Fruit fly (Drosophila melanogaster) whole organism, embryonic: Measurements from ENCODE around the gene CG13609.

Source experiments
- Awh ChIP-seq: fragments of 200-800 bp; sonication (Bioruptor generic); IDR thresholded peaks from 2 replicates; pipeline ENCODE4, ENCODE4 v1.3.6; 2022; ENCODE audit warnings: missing biosample characterization, missing genetic modification characterization
- C15 ChIP-seq: fragments of 200-800 bp; sonication (Bioruptor generic); IDR thresholded peaks from 3 replicates; pipeline ENCODE4 v1.3.6; 2022; ENCODE audit warnings: missing biosample characterization, missing genetic modification characterization
- CG11696 ChIP-seq: fragments of 200-800 bp; sonication (Bioruptor generic); IDR thresholded peaks from 2 replicates; pipeline ENCODE4 v1.3.6; 2022; ENCODE audit warnings: missing biosample characterization, missing genetic modification characterization
- CG12071 ChIP-seq: fragments of 200-800 bp; sonication (Bioruptor generic); optimal IDR thresholded peaks from 3 replicates; lab custom pipeline; 2018; ENCODE audit warnings: missing biosample characterization, mild to moderate bottlenecking, missing genetic modification characterization
- CG12299 ChIP-seq: fragments of 200-800 bp; sonication (Bioruptor generic); optimal IDR thresholded peaks from 2 replicates; lab custom pipeline; 2018; ENCODE audit warnings: missing biosample characterization, mild to moderate bottlenecking, missing genetic modification characterization
- CG12391 ChIP-seq: fragments of 200-800 bp; sonication (Bioruptor generic); optimal IDR thresholded peaks from 3 replicates; lab custom pipeline; 2018; ENCODE audit warnings: missing biosample characterization, mild to moderate bottlenecking, missing genetic modification characterization, moderate library complexity
- CG12744 ChIP-seq: fragments of 200-800 bp; sonication (Bioruptor generic); optimal IDR thresholded peaks from 2 replicates; lab custom pipeline; 2016; ENCODE audit warnings: missing biosample characterization, missing genetic modification characterization
- CG14050 ChIP-seq: fragments of 200-800 bp; sonication (Bioruptor generic); IDR thresholded peaks from 3 replicates; pipeline ENCODE4 v1.3.6; 2022; ENCODE audit warnings: missing biosample characterization, missing genetic modification characterization
- CG17802 ChIP-seq: fragments of 200-800 bp; sonication (Bioruptor generic); optimal IDR thresholded peaks from 2 replicates; lab custom pipeline; 2018; ENCODE audit warnings: missing biosample characterization, mild to moderate bottlenecking, missing genetic modification characterization, moderate library complexity
- CG1792 ChIP-seq: fragments of 200-800 bp; sonication (Bioruptor generic); optimal IDR thresholded peaks from 2 replicates; lab custom pipeline; 2016; ENCODE audit warnings: missing biosample characterization, missing genetic modification characterization
- CG2129 ChIP-seq: fragments of 200-800 bp; sonication (Bioruptor generic); IDR thresholded peaks from 2 replicates; pipeline ENCODE4 v1.3.6; 2022; ENCODE audit warnings: missing biosample characterization, missing genetic modification characterization; ENCODE audit not compliant: partially characterized antibody
- CG2202 ChIP-seq: fragments of 200-800 bp; sonication (Bioruptor generic); optimal IDR thresholded peaks from 2 replicates; lab custom pipeline; 2018; ENCODE audit warnings: missing biosample characterization, mild to moderate bottlenecking, missing genetic modification characterization
- CG2889 ChIP-seq: fragments of 200-800 bp; sonication (Bioruptor generic); IDR thresholded peaks from 3 replicates; pipeline ENCODE4 v1.3.6; 2022; ENCODE audit warnings: missing biosample characterization, missing genetic modification characterization
- CG4360 ChIP-seq: fragments of 200-800 bp; sonication (Bioruptor generic); IDR thresholded peaks from 2 replicates; pipeline ENCODE4 v1.3.6; 2022; ENCODE audit warnings: missing biosample characterization, missing genetic modification characterization
- CG4617 ChIP-seq: fragments of 200-800 bp; sonication (Bioruptor generic); optimal IDR thresholded peaks from 3 replicates; lab custom pipeline; 2016; ENCODE audit warnings: missing biosample characterization, missing genetic modification characterization, borderline replicate concordance
- CG5180 ChIP-seq: fragments of 200-800 bp; sonication (Bioruptor generic); optimal IDR thresholded peaks from 3 replicates; lab custom pipeline; 2017; ENCODE audit warnings: missing biosample characterization, missing genetic modification characterization, mild to moderate bottlenecking, moderate library complexity, missing genetic modification reagents
- CG6254 ChIP-seq: fragments of 200-800 bp; sonication (Bioruptor generic); optimal IDR thresholded peaks from 3 replicates; lab custom pipeline; 2017; ENCODE audit warnings: mild to moderate bottlenecking, missing biosample characterization, missing genetic modification reagents, missing genetic modification characterization
- CG8281 ChIP-seq: fragments of 200-800 bp; sonication (Bioruptor generic); optimal IDR thresholded peaks from 2 replicates; lab custom pipeline; 2018; ENCODE audit warnings: missing biosample characterization, mild to moderate bottlenecking, missing genetic modification characterization, moderate library complexity
- CG9817 ChIP-seq: fragments of 200-800 bp; sonication (Bioruptor generic); optimal IDR thresholded peaks from 2 replicates; lab custom pipeline; 2018; ENCODE audit warnings: missing biosample characterization, mild to moderate bottlenecking, missing genetic modification characterization, moderate library complexity
- Camta ChIP-seq: fragments of 200-800 bp; sonication (Bioruptor generic); optimal IDR thresholded peaks from 2 replicates; lab custom pipeline; 2016; ENCODE audit warnings: missing biosample characterization, missing genetic modification characterization
- Dad ChIP-seq: fragments of 200-800 bp; sonication (Bioruptor generic); optimal IDR thresholded peaks from 3 replicates; lab custom pipeline; 2016; ENCODE audit warnings: missing biosample characterization, missing genetic modification characterization
- Dfd ChIP-seq, 2 experiments: fragments of >200 bp; optimal IDR thresholded peaks; 2 replicates each; lab custom pipeline; 2017; ENCODE audit warnings: missing biosample characterization in 2 of 2, missing genetic modification characterization in 2 of 2
- Drgx ChIP-seq: fragments of 200-800 bp; sonication (Bioruptor generic); IDR thresholded peaks from 2 replicates; pipeline ENCODE4 v1.3.6; 2022; ENCODE audit warnings: missing biosample characterization, missing genetic modification characterization
- E2f2 ChIP-seq: fragments of 200-800 bp; sonication (Bioruptor generic); IDR thresholded peaks from 2 replicates; pipeline ENCODE4 v1.3.6; 2022; ENCODE audit warnings: missing biosample characterization, missing genetic modification characterization
- ERR ChIP-seq: fragments of 200-800 bp; sonication (Bioruptor generic); optimal IDR thresholded peaks from 2 replicates; lab custom pipeline; 2016; ENCODE audit warnings: missing biosample characterization, missing genetic modification characterization
- Ets97D ChIP-seq: fragments of 200-800 bp; sonication (Bioruptor generic); optimal IDR thresholded peaks from 3 replicates; lab custom pipeline; 2016; ENCODE audit warnings: missing biosample characterization, missing genetic modification characterization
- HmgZ ChIP-seq: fragments of 200-800 bp; sonication (Bioruptor generic); optimal IDR thresholded peaks from 2 replicates; lab custom pipeline; 2018; ENCODE audit warnings: missing biosample characterization, mild to moderate bottlenecking, missing genetic modification characterization
- Hsf ChIP-seq: fragments of 200-800 bp; sonication (Bioruptor generic); optimal IDR thresholded peaks from 3 replicates; lab custom pipeline; 2016; ENCODE audit warnings: missing biosample characterization, missing genetic modification characterization
- Lhr ChIP-seq: fragments of 200-800 bp; sonication (Bioruptor generic); optimal IDR thresholded peaks from 3 replicates; lab custom pipeline; 2017; ENCODE audit warnings: mild to moderate bottlenecking, missing biosample characterization, missing genetic modification reagents, missing genetic modification characterization
- Mad ChIP-seq: fragments of 200-800 bp; sonication (Bioruptor generic); optimal IDR thresholded peaks from 2 replicates; lab custom pipeline; 2016; ENCODE audit warnings: missing biosample characterization, missing genetic modification characterization
- Meics ChIP-seq: fragments of 200-800 bp; sonication (Bioruptor generic); optimal IDR thresholded peaks from 2 replicates; lab custom pipeline; 2017; ENCODE audit warnings: missing biosample characterization, mild to moderate bottlenecking, missing genetic modification characterization
- Six4 ChIP-seq: fragments of 200-800 bp; sonication (Bioruptor generic); optimal IDR thresholded peaks from 2 replicates; lab custom pipeline; 2016; ENCODE audit warnings: missing biosample characterization, missing genetic modification characterization
- amos ChIP-seq: fragments of 200-800 bp; sonication (Bioruptor generic); IDR thresholded peaks from 2 replicates; pipeline ENCODE4 v1.3.6; 2022; ENCODE audit warnings: missing biosample characterization, missing genetic modification characterization; ENCODE audit not compliant: partially characterized antibody
- chn ChIP-seq: fragments of 200-800 bp; sonication (Bioruptor generic); optimal IDR thresholded peaks from 2 replicates; lab custom pipeline; 2016; ENCODE audit warnings: missing biosample characterization, missing genetic modification characterization
- da ChIP-seq: fragments of 200-800 bp; sonication (Bioruptor generic); optimal IDR thresholded peaks from 2 replicates; lab custom pipeline; 2016; ENCODE audit warnings: missing biosample characterization, missing genetic modification characterization
- disco-r ChIP-seq: fragments of 200-800 bp; sonication (Bioruptor generic); optimal IDR thresholded peaks from 2 replicates; lab custom pipeline; 2016; ENCODE audit warnings: missing biosample characterization, missing genetic modification characterization
- ems ChIP-seq: fragments of 200-800 bp; sonication (Bioruptor generic); optimal IDR thresholded peaks from 3 replicates; lab custom pipeline; 2016; ENCODE audit warnings: missing biosample characterization, missing genetic modification characterization
- en ChIP-seq: fragments of 200-800 bp; sonication (Bioruptor generic); optimal IDR thresholded peaks from 2 replicates; lab custom pipeline; 2016; ENCODE audit warnings: missing biosample characterization, missing genetic modification characterization
- gem ChIP-seq: fragments of 200-800 bp; sonication (Bioruptor generic); optimal IDR thresholded peaks from 2 replicates; lab custom pipeline; 2019; ENCODE audit warnings: missing biosample characterization, mild to moderate bottlenecking, missing genetic modification characterization, moderate library complexity
- gsb ChIP-seq: fragments of 200-800 bp; sonication (Bioruptor generic); IDR thresholded peaks from 2 replicates; pipeline ENCODE4 v1.3.6; 2022; ENCODE audit warnings: missing biosample characterization, missing genetic modification characterization
- mam ChIP-seq: fragments of 200-800 bp; sonication (Bioruptor generic); optimal IDR thresholded peaks from 3 replicates; lab custom pipeline; 2016; ENCODE audit warnings: missing biosample characterization, missing genetic modification characterization
- nerfin-1 ChIP-seq: fragments of 200-800 bp; sonication (Bioruptor generic); optimal IDR thresholded peaks from 3 replicates; lab custom pipeline; 2019; ENCODE audit warnings: missing biosample characterization, mild to moderate bottlenecking, missing genetic modification characterization, moderate library complexity
- rib ChIP-seq: fragments of 200-800 bp; sonication (Bioruptor generic); IDR thresholded peaks from 2 replicates; pipeline ENCODE4 v1.3.6; 2022; ENCODE audit warnings: missing biosample characterization, missing genetic modification characterization
- ro ChIP-seq: fragments of 200-800 bp; sonication (Bioruptor generic); IDR thresholded peaks from 2 replicates; pipeline ENCODE4 v1.3.6; 2022; ENCODE audit warnings: missing biosample characterization, missing genetic modification characterization
- sim ChIP-seq: fragments of 200-800 bp; sonication (Bioruptor generic); IDR thresholded peaks from 2 replicates; pipeline ENCODE4 v1.3.6; 2022; ENCODE audit warnings: missing biosample characterization, missing genetic modification characterization
- sima ChIP-seq: fragments of 200-800 bp; sonication (Bioruptor generic); optimal IDR thresholded peaks from 2 replicates; lab custom pipeline; 2016; ENCODE audit warnings: missing biosample characterization, missing genetic modification characterization
- sqz ChIP-seq: fragments of 200-800 bp; sonication (Bioruptor generic); optimal IDR thresholded peaks from 3 replicates; lab custom pipeline; 2018; ENCODE audit warnings: missing biosample characterization, mild to moderate bottlenecking, missing genetic modification characterization
- trh ChIP-seq: fragments of 200-800 bp; sonication (Bioruptor generic); optimal IDR thresholded peaks from 2 replicates; lab custom pipeline; 2016; ENCODE audit warnings: missing biosample characterization, missing genetic modification characterization
- twi ChIP-seq: fragments of 200-800 bp; optimal IDR thresholded peaks from 2 replicates; lab custom pipeline; 2019; ENCODE audit warnings: missing biosample characterization, mild to moderate bottlenecking, missing genetic modification characterization, moderate library complexity
- tx ChIP-seq: fragments of 200-800 bp; sonication (Bioruptor generic); optimal IDR thresholded peaks from 2 replicates; lab custom pipeline; 2016; ENCODE audit warnings: missing biosample characterization, missing genetic modification characterization
- zf30C ChIP-seq: fragments of 200-800 bp; sonication (Bioruptor generic); optimal IDR thresholded peaks from 3 replicates; lab custom pipeline; 2018; ENCODE audit warnings: missing biosample characterization, mild to moderate bottlenecking, missing genetic modification characterization
- zfh1 ChIP-seq: fragments of 200-800 bp; sonication (Bioruptor generic); IDR thresholded peaks from 3 replicates; pipeline ENCODE4 v1.3.6; 2022; ENCODE audit warnings: missing biosample characterization, missing genetic modification characterization

CG13609 gene

dm6 chr3R:24188619-24189018 lies 38.2 kb upstream of the CG13609 start, which contains the start of gene CG5515 (continued):
- no peak for TF ChIP-seq CG12071
- peak; percentile 59 for TF ChIP-seq CG17802
- peak; percentile 36; the same call in 1 of the 2 replicates for TF ChIP-seq CG11696 (GFP tag; lab: Robert Waterston, UW)
- TF ChIP-seq E2f2 (GFP tag; lab: Robert Waterston, UW), result peak; percentile 86
- peak; percentile 58 for TF ChIP-seq Meics (GFP tag; lab: Kevin White, UChicago)
- TF ChIP-seq Ets97D (GFP tag; lab: Kevin White, UChicago), result peak; percentile 89
- TF ChIP-seq Dad (GFP tag; lab: Kevin White, UChicago), result peak; percentile 86
- peak; percentile 90 for TF ChIP-seq Hsf (GFP tag; lab: Kevin White, UChicago)
- peak; percentile 28 for TF ChIP-seq CG12299 (tag; lab: Kevin White, UChicago)
- TF ChIP-seq sqz (GFP tag; lab: Kevin White, UChicago), result no peak
- TF ChIP-seq Lhr (GFP tag; lab: Kevin White, UChicago), result peak; percentile 30
- TF ChIP-seq Dfd (GFP tag; optimal IDR thresholded peaks at IDR 0.05; lab: Kevin White, UChicago), result no peak
- TF ChIP-seq en (GFP tag; lab: Kevin White, UChicago), result peak; percentile 35
- TF ChIP-seq CG1792, result peak; percentile 97
- TF ChIP-seq Camta, result no peak
- no peak for TF ChIP-seq rib
- peak; percentile 85 for TF ChIP-seq CG12391
- peak; percentile 82 for TF ChIP-seq HmgZ (tag; lab: Kevin White, UChicago)
- TF ChIP-seq mam (GFP tag; lab: Kevin White, UChicago), result peak; percentile 66
- no peak for TF ChIP-seq ERR (GFP tag; lab: Kevin White, UChicago)
- TF ChIP-seq CG2889 (GFP tag; lab: Robert Waterston, UW), result peak; percentile 82
- TF ChIP-seq chn (GFP tag; lab: Kevin White, UChicago), result peak; percentile 90
- TF ChIP-seq Awh (GFP tag; lab: Robert Waterston, UW), result no peak
- TF ChIP-seq CG8281 (tag; lab: Kevin White, UChicago), result no peak
- TF ChIP-seq CG12744 (GFP tag; lab: Kevin White, UChicago), result peak; percentile 50
- TF ChIP-seq CG4360 (GFP tag; lab: Robert Waterston, UW), result no peak
- TF ChIP-seq Mad, result peak; percentile 81
- TF ChIP-seq gsb, result peak; percentile 72
- TF ChIP-seq tx (GFP tag; lab: Kevin White, UChicago), result peak; percentile 79
- TF ChIP-seq disco-r (GFP tag; lab: Kevin White, UChicago), result peak; percentile 57
- peak; percentile 75 for TF ChIP-seq Drgx
- peak; percentile 44 for TF ChIP-seq da (GFP tag; lab: Kevin White, UChicago)
- TF ChIP-seq zfh1, result peak; percentile 81; the same call in 2 of the 3 replicates
- TF ChIP-seq zf30C (GFP tag; lab: Kevin White, UChicago), result no peak
- peak; percentile 92 for TF ChIP-seq gem
- peak; percentile 73 for TF ChIP-seq nerfin-1
- TF ChIP-seq C15 (GFP tag; lab: Robert Waterston, UW), result no peak
- TF ChIP-seq CG2129, result no peak
- TF ChIP-seq CG2202, result no peak
- TF ChIP-seq CG6254 (GFP tag; lab: Kevin White, UChicago), result no peak
- TF ChIP-seq trh (GFP tag; lab: Kevin White, UChicago), result peak; percentile 61
- no peak for TF ChIP-seq sim (GFP tag; lab: Robert Waterston, UW)
- TF ChIP-seq CG5180, result no peak
- TF ChIP-seq CG9817 (tag; lab: Kevin White, UChicago), result peak; percentile 82
- peak; percentile 80 for TF ChIP-seq CG14050 (GFP tag; lab: Robert Waterston, UW)
- peak; percentile 43 for TF ChIP-seq Six4
- no peak for TF ChIP-seq sima (GFP tag; lab: Kevin White, UChicago)
- peak; percentile 66 for TF ChIP-seq ems (GFP tag; lab: Kevin White, UChicago)
- TF ChIP-seq twi (tag; lab: Kevin White, UChicago), result peak; percentile 41
- TF ChIP-seq amos (GFP tag; lab: Robert Waterston, UW), result peak; percentile 71
- peak; percentile 85 for TF ChIP-seq CG4617 (GFP tag; lab: Kevin White, UChicago)
- peak; percentile 36; the same call in 1 of the 2 replicates for TF ChIP-seq ro (GFP tag; lab: Robert Waterston, UW)
